Fruit fly (Drosophila melanogaster) whole organism, wandering third instar larva: ENCODE results near the gene dome.

ENCODE experiments used
- GATAd ChIP-seq: sonication (Bioruptor generic); optimal IDR thresholded peaks from 2 replicates; lab custom pipeline; 2016; ENCODE audit warnings: missing biosample characterization, missing genetic modification characterization
- Hr83 ChIP-seq: fragments of 200-300 bp; sonication (Bioruptor generic); optimal IDR thresholded peaks from 2 replicates; lab custom pipeline; 2016; ENCODE audit warnings: missing biosample characterization, mild to moderate bottlenecking, missing genetic modification characterization, moderate library complexity; ENCODE audit not compliant: poor library complexity, severe bottlenecking
- Myc ChIP-seq: fragments of >200 bp; optimal IDR thresholded peaks from 2 replicates; lab custom pipeline; 2017
- dmrt93B ChIP-seq: fragments of 200-800 bp; sonication (Bioruptor generic); optimal IDR thresholded peaks from 2 replicates; lab custom pipeline; 2018; ENCODE audit warnings: missing biosample characterization, mild to moderate bottlenecking, missing genetic modification characterization
- fru ChIP-seq: fragments of 200-800 bp; sonication (Bioruptor generic); optimal IDR thresholded peaks from 3 replicates; lab custom pipeline; 2016; ENCODE audit warnings: missing biosample characterization, mild to moderate bottlenecking, missing genetic modification characterization

- TF ChIP-seq Hr83 (GFP tag; lab: Kevin White, UChicago) (no peak), Myc (lab: Kevin White, UChicago) (no peak), GATAd (GFP tag; lab: Kevin White, UChicago) (no peak), fru (peak; percentile 30), dmrt93B (GFP tag; lab: Kevin White, UChicago) (no peak)
Measured at dm6 chrX:19683040-19683875, at the start of gene dome, which contains the start of gene Ubqn.
